Fruit fly (Drosophila melanogaster) whole organism: ENCODE results near the gene gwl.

Source experiments
- EcR ChIP-seq, 2 experiments: fragments of >200 bp; optimal IDR thresholded peaks; 2 replicates each; lab custom pipeline; 2017; ENCODE audit warnings: missing biosample characterization in 2 of 2, missing genetic modification characterization in 2 of 2, missing genetic modification reagents in 2 of 2
- pan ChIP-seq: fragments of >200 bp; optimal IDR thresholded peaks from 2 replicates; lab custom pipeline; 2017

The gwl gene

DNA sequence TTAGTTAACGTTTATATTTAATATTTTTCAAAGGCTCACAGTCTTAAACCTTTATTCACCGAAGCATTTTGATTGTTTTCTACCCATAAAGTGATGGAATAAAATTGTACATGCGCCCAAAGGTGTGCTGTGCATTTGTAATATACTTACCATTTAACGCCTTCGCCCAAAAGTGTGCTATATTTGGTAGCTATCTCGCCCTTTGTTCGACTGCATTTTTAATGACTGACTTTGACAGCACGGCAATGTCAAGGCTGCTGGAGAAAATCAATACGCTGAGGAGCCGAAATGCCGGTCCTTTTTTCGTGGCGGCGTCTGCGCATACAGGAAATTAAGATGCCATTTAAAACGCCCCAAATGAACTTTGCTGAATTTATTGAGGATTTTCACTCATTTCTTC is 52.6 kb downstream of the gwl start:
- TF ChIP-seq EcR (GFP tag; optimal IDR thresholded peaks at IDR 0.05; lab: Kevin White, UChicago), result no peak
- no peak for TF ChIP-seq pan (lab: Kevin White, UChicago)
